Worm (Caenorhabditis elegans) whole organism, young adult: ENCODE results near the gene oac-7.

Experiments used
- B0336.3 ChIP-seq: fragments of 200-800 bp; sonication (Bioruptor generic); IDR thresholded peaks from 2 replicates; pipeline ENCODE4 v1.3.6; 2022; ENCODE audit warnings: missing genetic modification characterization, missing compliant biosample characterization
- D2030.7 ChIP-seq: fragments of 200-800 bp; sonication (Bioruptor generic); IDR thresholded peaks from 2 replicates; pipeline ENCODE4 v1.3.6; 2022; ENCODE audit warnings: missing genetic modification reagents, missing genetic modification characterization, missing compliant biosample characterization
- F37B4.10 ChIP-seq: fragments of 200-800 bp; sonication (Bioruptor generic); IDR thresholded peaks from 2 replicates; pipeline ENCODE4 v1.3.6; 2022; ENCODE audit warnings: missing genetic modification characterization, missing compliant biosample characterization
- F49E8.2 ChIP-seq: sonication (generic microtip); optimal IDR thresholded peaks from 3 replicates; lab custom pipeline; 2017; ENCODE audit warnings: missing genetic modification characterization, mild to moderate bottlenecking, missing compliant biosample characterization, antibody characterized with exemption, moderate library complexity; ENCODE audit not compliant: insufficient read depth
- F55B11.4 ChIP-seq: sonication (generic microtip); optimal IDR thresholded peaks from 2 replicates; lab custom pipeline; 2016; ENCODE audit warnings: missing compliant biosample characterization, missing genetic modification characterization, borderline replicate concordance; ENCODE audit not compliant: insufficient read depth
- T07F8.4 ChIP-seq: sonication (generic microtip); optimal IDR thresholded peaks from 2 replicates; lab custom pipeline; 2016; ENCODE audit warnings: mild to moderate bottlenecking, missing genetic modification characterization, moderate library complexity, missing compliant biosample characterization
- T26A5.8 ChIP-seq: sonication (generic microtip); optimal IDR thresholded peaks from 2 replicates; lab custom pipeline; 2016; ENCODE audit warnings: missing genetic modification characterization, missing compliant biosample characterization
- Y56A3A.18 ChIP-seq: fragments of 200-800 bp; sonication (Bioruptor generic); IDR thresholded peaks from 2 replicates; pipeline ENCODE4 v1.3.6; 2022; ENCODE audit warnings: missing genetic modification reagents, missing genetic modification characterization, missing compliant biosample characterization
- akir-1 ChIP-seq: fragments of 200-800 bp; sonication (Bioruptor generic); optimal IDR thresholded peaks from 2 replicates; lab custom pipeline; 2018; ENCODE audit warnings: mild to moderate bottlenecking, missing genetic modification characterization, moderate library complexity, missing compliant biosample characterization
- aptf-2 ChIP-seq: fragments of 200-800 bp; sonication (Bioruptor generic); conservative IDR thresholded peaks from 2 replicates; pipeline ENCODE4 v1.3.6; 2022; ENCODE audit warnings: missing genetic modification reagents, missing genetic modification characterization, missing compliant biosample characterization
- attf-6 ChIP-seq: fragments of 200-800 bp; sonication (Bioruptor generic); IDR thresholded peaks from 2 replicates; pipeline ENCODE4 v1.3.6; 2022; ENCODE audit warnings: missing genetic modification reagents, missing genetic modification characterization, missing compliant biosample characterization
- bed-2 ChIP-seq: fragments of 200-800 bp; sonication (Bioruptor generic); IDR thresholded peaks from 2 replicates; pipeline ENCODE4 v1.3.6; 2022; ENCODE audit warnings: missing genetic modification reagents, missing genetic modification characterization, missing compliant biosample characterization
- cebp-1 ChIP-seq, 2 experiments: fragments of 200-800 bp in 1 of 2; sonication (Bioruptor generic) in 1 of 2; sonication (generic microtip) in 1 of 2; IDR thresholded peaks in 1 of 2; optimal IDR thresholded peaks in 1 of 2; 2 replicates each; pipeline versions ENCODE4 v1.3.6 to Lab custom; 2017 to 2022; ENCODE audit warnings: missing compliant biosample characterization in 2 of 2, missing genetic modification characterization in 2 of 2, mild to moderate bottlenecking in 1 of 2, missing genetic modification reagents in 1 of 2, moderate library complexity in 1 of 2
- cebp-2 ChIP-seq: fragments of 200-800 bp; sonication (Bioruptor generic); IDR thresholded peaks from 2 replicates; pipeline ENCODE4 v1.3.6; 2022; ENCODE audit warnings: missing genetic modification characterization, missing compliant biosample characterization
- ceh-27 ChIP-seq: fragments of 200-800 bp; sonication (Bioruptor generic); optimal IDR thresholded peaks from 2 replicates; lab custom pipeline; 2018; ENCODE audit warnings: mild to moderate bottlenecking, missing genetic modification characterization, moderate library complexity, missing compliant biosample characterization
- ceh-79 ChIP-seq: sonication (generic microtip); optimal IDR thresholded peaks from 2 replicates; lab custom pipeline; 2017; ENCODE audit warnings: mild to moderate bottlenecking, missing genetic modification characterization, missing compliant biosample characterization
- dpl-1 ChIP-seq: fragments of 150-350 bp; optimal IDR thresholded peaks from 2 replicates; lab custom pipeline; 2014; ENCODE audit warnings: missing biosample characterization, missing genetic modification reagents, missing genetic modification characterization
- fkh-3 ChIP-seq: sonication (generic microtip); optimal IDR thresholded peaks from 2 replicates; lab custom pipeline; 2016; ENCODE audit warnings: mild to moderate bottlenecking, missing genetic modification characterization, missing compliant biosample characterization
- him-1 ChIP-seq: sonication (generic microtip); optimal IDR thresholded peaks from 2 replicates; lab custom pipeline; 2016; ENCODE audit warnings: missing genotype, missing genetic modification reagents, missing genetic modification characterization, missing compliant biosample characterization
- hmg-1.2 ChIP-seq: fragments of 200-800 bp; sonication (Bioruptor generic); IDR thresholded peaks from 2 replicates; pipeline ENCODE4 v1.3.6; 2022; ENCODE audit warnings: missing genetic modification reagents, missing genetic modification characterization, missing compliant biosample characterization
- let-526 ChIP-seq: fragments of 200-800 bp; sonication (Bioruptor generic); IDR thresholded peaks from 2 replicates; pipeline ENCODE4 v1.3.6; 2022; ENCODE audit warnings: missing genetic modification reagents, missing genetic modification characterization, missing compliant biosample characterization
- lin-40 ChIP-seq: sonication (generic microtip); optimal IDR thresholded peaks from 2 replicates; lab custom pipeline; 2016; ENCODE audit warnings: missing genetic modification characterization, mild to moderate bottlenecking, missing compliant biosample characterization, missing genotype, missing genetic modification reagents
- lin-54 ChIP-seq: fragments of 200-800 bp; sonication (Bioruptor generic); optimal IDR thresholded peaks from 2 replicates; lab custom pipeline; 2018; ENCODE audit warnings: mild to moderate bottlenecking, missing genetic modification characterization, missing compliant biosample characterization
- lsl-1 ChIP-seq: fragments of 200-800 bp; sonication (Bioruptor generic); optimal IDR thresholded peaks from 2 replicates; lab custom pipeline; 2018; ENCODE audit warnings: mild to moderate bottlenecking, missing genetic modification characterization, moderate library complexity, missing compliant biosample characterization
- mel-28 ChIP-seq: sonication (generic microtip); optimal IDR thresholded peaks from 2 replicates; lab custom pipeline; 2016; ENCODE audit warnings: borderline replicate concordance, mild to moderate bottlenecking, missing genetic modification characterization, missing compliant biosample characterization
- nhr-179 ChIP-seq: sonication (generic microtip); optimal IDR thresholded peaks from 2 replicates; lab custom pipeline; 2016; ENCODE audit warnings: mild to moderate bottlenecking, missing genetic modification characterization, missing compliant biosample characterization
- nhr-27 ChIP-seq: fragments of 200-800 bp; sonication (Bioruptor generic); optimal IDR thresholded peaks from 2 replicates; lab custom pipeline; 2018; ENCODE audit warnings: mild to moderate bottlenecking, missing genetic modification characterization, moderate library complexity, missing compliant biosample characterization
- nhr-80 ChIP-seq: sonication (generic microtip); optimal IDR thresholded peaks from 2 replicates; lab custom pipeline; 2016; ENCODE audit warnings: missing genetic modification characterization, missing compliant biosample characterization
- sea-2 ChIP-seq: fragments of 200-800 bp; sonication (Bioruptor generic); IDR thresholded peaks from 2 replicates; pipeline ENCODE4 v1.3.6; 2022; ENCODE audit warnings: missing genetic modification characterization, missing compliant biosample characterization
- snpc-4 ChIP-seq, 5 experiments: fragments of 150-350 bp in 1 of 5; sonication (generic microtip) in 4 of 5; optimal IDR thresholded peaks; 2 replicates each; lab custom pipeline; 2014 to 2018; ENCODE audit warnings: missing genetic modification characterization in 5 of 5, missing biosample characterization in 3 of 5, antibody characterized with exemption in 2 of 5, mild to moderate bottlenecking in 2 of 5, missing compliant biosample characterization in 2 of 5, missing genotype in 2 of 5, moderate library complexity in 2 of 5, missing genetic modification reagents in 1 of 5
- somi-1 ChIP-seq: fragments of 200-800 bp; sonication (Bioruptor generic); optimal IDR thresholded peaks from 2 replicates; lab custom pipeline; 2018; ENCODE audit warnings: mild to moderate bottlenecking, missing genetic modification characterization, missing compliant biosample characterization
- tbp1 ChIP-seq: fragments of 200-800 bp; sonication (Bioruptor generic); optimal IDR thresholded peaks from 2 replicates; lab custom pipeline; 2018; ENCODE audit warnings: mild to moderate bottlenecking, missing genetic modification characterization, missing compliant biosample characterization
- unc-130 ChIP-seq: sonication (generic microtip); optimal IDR thresholded peaks from 2 replicates; lab custom pipeline; 2016; ENCODE audit warnings: missing genetic modification reagents, missing genetic modification characterization, missing compliant biosample characterization
- unc-62 ChIP-seq: fragments of 150-350 bp; optimal IDR thresholded peaks from 2 replicates; lab custom pipeline; 2014; ENCODE audit warnings: missing biosample characterization, missing genetic modification reagents, missing genetic modification characterization
- zim-3 ChIP-seq: sonication (generic microtip); optimal IDR thresholded peaks from 2 replicates; lab custom pipeline; 2017; ENCODE audit warnings: mild to moderate bottlenecking, missing genetic modification characterization, moderate library complexity, missing compliant biosample characterization
- ztf-22 ChIP-seq: fragments of 200-800 bp; sonication (Bioruptor generic); optimal IDR thresholded peaks from 2 replicates; lab custom pipeline; 2018; ENCODE audit warnings: mild to moderate bottlenecking, missing genetic modification characterization, moderate library complexity, missing compliant biosample characterization
- ztf-26 ChIP-seq: sonication (generic microtip); optimal IDR thresholded peaks from 2 replicates; lab custom pipeline; 2017; ENCODE audit warnings: missing genetic modification characterization, missing compliant biosample characterization

Gene oac-7

ce11 chrV:16275347-16275746, 34.3 kb upstream of the oac-7 start, which contains the start of gene pacl-1:
Gene pacl-1 (minus strand): TSS chrV:16275447.
- TF ChIP-seq cebp-1 (GFP tag; IDR thresholded peaks at IDR 0.05; lab: Robert Waterston, UW) (no peak), cebp-1 (tag; optimal IDR thresholded peaks at IDR 0.05; lab: Kevin White, UChicago) (no peak), B0336.3 (GFP tag; lab: Robert Waterston, UW) (no peak), akir-1 (no peak), tbp1 (GFP tag; lab: Kevin White, UChicago) (no peak), T07F8.4 (tag; lab: Kevin White, UChicago) (no peak), F49E8.2 (no peak), somi-1 (no peak), ztf-22 (GFP tag; lab: Kevin White, UChicago) (no peak), lsl-1 (GFP tag; lab: Kevin White, UChicago) (no peak), T26A5.8 (tag; lab: Kevin White, UChicago) (no peak), dpl-1 (GFP tag; lab: Kevin White, UChicago) (no peak), F37B4.10 (no peak), zim-3 (tag; lab: Kevin White, UChicago) (no peak)

- no peak for TF ChIP-seq ceh-27 (GFP tag; lab: Kevin White, UChicago)
- TF ChIP-seq lsl-1 (GFP tag; lab: Kevin White, UChicago): no peak
- TF ChIP-seq nhr-27 (tag; lab: Kevin White, UChicago): no peak
- no peak for TF ChIP-seq snpc-4 (GFP tag; optimal IDR thresholded peaks at IDR 0.05; lab: Kevin White, UChicago)
- TF ChIP-seq snpc-4 (tag; optimal IDR thresholded peaks at IDR 0.05; lab: Kevin White, UChicago): peak in 1 of 4 experiments; percentile 17
- TF ChIP-seq unc-62 (GFP tag; lab: Kevin White, UChicago): peak; percentile 23
- TF ChIP-seq aptf-2 (GFP tag; lab: Robert Waterston, UW): no peak
- peak; percentile 80 for TF ChIP-seq nhr-80 (tag; lab: Kevin White, UChicago)
- TF ChIP-seq mel-28 (tag; lab: Kevin White, UChicago): no peak
- no peak for TF ChIP-seq ztf-26
Measured at ce11 chrV:16277918-16278317, 31.7 kb upstream of the oac-7 start, which contains the start of gene cyp-37B1. Gene cyp-37B1 (plus strand): TSS chrV:16278116.

- TF ChIP-seq mel-28 (tag; lab: Kevin White, UChicago): no peak
- no peak for TF ChIP-seq him-1 (tag; lab: Kevin White, UChicago)
- TF ChIP-seq ceh-79 (tag; lab: Kevin White, UChicago): no peak
- no peak for TF ChIP-seq bed-2 (GFP tag; lab: Robert Waterston, UW)
- TF ChIP-seq let-526 (GFP tag; lab: Robert Waterston, UW): no peak
- no peak for TF ChIP-seq Y56A3A.18
- no peak for TF ChIP-seq nhr-179
- no peak for TF ChIP-seq B0336.3 (GFP tag; lab: Robert Waterston, UW)
- no peak for TF ChIP-seq sea-2 (GFP tag; lab: Robert Waterston, UW)
Measured at ce11 chrV:16282147-16282546, 27.5 kb upstream of the oac-7 start, which contains the start of gene F28G4.2. Gene F28G4.2 (minus strand): TSS chrV:16282321.

ce11 chrV:16285794-16286193, 23.8 kb upstream of the oac-7 start, which contains the start of gene F28G4.4:
Gene F28G4.4 (minus strand): TSS chrV:16285894.
- TF ChIP-seq attf-6 (GFP tag; lab: Robert Waterston, UW) (no peak), lin-54 (no peak), hmg-1.2 (GFP tag; lab: Robert Waterston, UW) (no peak), D2030.7 (GFP tag; lab: Robert Waterston, UW) (no peak), lin-40 (tag; lab: Kevin White, UChicago) (no peak), F55B11.4 (no peak), unc-130 (GFP tag; lab: Kevin White, UChicago) (no peak), fkh-3 (tag; lab: Kevin White, UChicago) (no peak), somi-1 (no peak), cebp-2 (GFP tag; lab: Robert Waterston, UW) (no peak), tbp1 (GFP tag; lab: Kevin White, UChicago) (no peak)
